Worm (Caenorhabditis elegans) whole organism, L3 larva: Measurements from ENCODE around the gene F10C2.7.

Experiments used
- R02D3.7 ChIP-seq: fragments of 150-350 bp; optimal IDR thresholded peaks from 2 replicates; lab custom pipeline; 2014; ENCODE audit warnings: missing biosample characterization, missing genetic modification characterization
- ZK546.5 ChIP-seq: sonication (generic microtip); optimal IDR thresholded peaks from 2 replicates; lab custom pipeline; 2017; ENCODE audit warnings: missing biosample characterization, missing genetic modification characterization
- aly-2 ChIP-seq: fragments of 150-350 bp; optimal IDR thresholded peaks from 2 replicates; lab custom pipeline; 2014; ENCODE audit warnings: missing biosample characterization, missing genetic modification characterization
- ama-1 ChIP-seq: fragments of 150-350 bp; optimal IDR thresholded peaks from 2 replicates; lab custom pipeline; 2018
- ceh-16 ChIP-seq: sonication (generic microtip); optimal IDR thresholded peaks from 2 replicates; lab custom pipeline; 2017; ENCODE audit warnings: missing biosample characterization, missing genetic modification characterization
- ceh-28 ChIP-seq: fragments of 150-350 bp; optimal IDR thresholded peaks from 2 replicates; lab custom pipeline; 2014; ENCODE audit warnings: missing biosample characterization, missing genetic modification reagents, missing genetic modification characterization
- daf-12 ChIP-seq: fragments of 150-350 bp; optimal IDR thresholded peaks from 2 replicates; lab custom pipeline; 2014; ENCODE audit warnings: missing biosample characterization, missing genetic modification reagents, missing genetic modification characterization
- egl-27 ChIP-seq: sonication (generic microtip); optimal IDR thresholded peaks from 4 replicates; lab custom pipeline; 2017; ENCODE audit warnings: missing biosample characterization, missing genetic modification reagents, missing genetic modification characterization
- egl-5 ChIP-seq: fragments of 150-350 bp; optimal IDR thresholded peaks from 2 replicates; lab custom pipeline; 2017; ENCODE audit warnings: missing biosample characterization, missing genetic modification reagents, missing genetic modification characterization, inconsistent platforms
- elt-1 ChIP-seq: fragments of 150-350 bp; optimal IDR thresholded peaks from 2 replicates; lab custom pipeline; 2014; ENCODE audit warnings: missing biosample characterization, missing genetic modification characterization
- eor-1 ChIP-seq, 2 experiments: fragments of 150-350 bp; optimal IDR thresholded peaks; 2 replicates each; lab custom pipeline; 2014 to 2018; ENCODE audit warnings: missing biosample characterization in 2 of 2, missing genetic modification characterization in 2 of 2
- fkh-10 ChIP-seq: sonication (generic microtip); optimal IDR thresholded peaks from 2 replicates; lab custom pipeline; 2017; ENCODE audit warnings: missing biosample characterization, missing genetic modification reagents, missing genetic modification characterization
- fkh-2 ChIP-seq: fragments of 150-350 bp; optimal IDR thresholded peaks from 2 replicates; lab custom pipeline; 2014; ENCODE audit warnings: missing biosample characterization, missing genetic modification reagents, missing genetic modification characterization
- fos-1 ChIP-seq: fragments of 150-350 bp; optimal IDR thresholded peaks from 2 replicates; lab custom pipeline; 2014; ENCODE audit warnings: missing biosample characterization, missing genetic modification characterization
- hmg-11 ChIP-seq: sonication (generic microtip); optimal IDR thresholded peaks from 2 replicates; lab custom pipeline; 2016; ENCODE audit warnings: missing genetic modification characterization, missing compliant biosample characterization
- jun-1 ChIP-seq: fragments of 150-350 bp; optimal IDR thresholded peaks from 2 replicates; lab custom pipeline; 2014; ENCODE audit warnings: missing biosample characterization, missing genetic modification reagents, missing genetic modification characterization
- lin-15B ChIP-seq: fragments of 150-350 bp; optimal IDR thresholded peaks from 2 replicates; lab custom pipeline; 2014; ENCODE audit warnings: missing biosample characterization, missing genetic modification characterization
- lin-39 ChIP-seq: fragments of 150-350 bp; optimal IDR thresholded peaks from 2 replicates; lab custom pipeline; 2018; ENCODE audit warnings: missing biosample characterization, missing genetic modification reagents, missing genetic modification characterization
- lsy-12 ChIP-seq: sonication (generic microtip); optimal IDR thresholded peaks from 2 replicates; lab custom pipeline; 2016; ENCODE audit warnings: mild to moderate bottlenecking, missing genetic modification characterization, missing compliant biosample characterization
- mdl-1 ChIP-seq: fragments of 150-350 bp; optimal IDR thresholded peaks from 2 replicates; lab custom pipeline; 2014; ENCODE audit warnings: missing biosample characterization, missing genetic modification characterization
- mml-1 ChIP-seq: fragments of 150-350 bp; sonication (generic microtip); optimal IDR thresholded peaks from 3 replicates; lab custom pipeline; 2014; ENCODE audit warnings: missing biosample characterization, missing genetic modification characterization
- nfya-1 ChIP-seq: sonication (generic microtip); optimal IDR thresholded peaks from 2 replicates; lab custom pipeline; 2017; ENCODE audit warnings: missing genetic modification characterization, mild to moderate bottlenecking, missing compliant biosample characterization, antibody characterized with exemption, moderate library complexity; ENCODE audit not compliant: insufficient read depth
- nhr-11 ChIP-seq: fragments of 150-350 bp; optimal IDR thresholded peaks from 2 replicates; lab custom pipeline; 2014; ENCODE audit warnings: missing biosample characterization, missing genetic modification characterization
- nhr-12 ChIP-seq: fragments of 150-350 bp; optimal IDR thresholded peaks from 2 replicates; lab custom pipeline; 2014; ENCODE audit warnings: missing biosample characterization, missing genetic modification characterization
- nhr-23 ChIP-seq: fragments of 150-350 bp; optimal IDR thresholded peaks from 2 replicates; lab custom pipeline; 2014; ENCODE audit warnings: missing biosample characterization, missing genetic modification reagents, missing genetic modification characterization
- nhr-237 ChIP-seq: fragments of 150-350 bp; optimal IDR thresholded peaks from 2 replicates; lab custom pipeline; 2014; ENCODE audit warnings: missing biosample characterization, missing genetic modification characterization
- nhr-67 ChIP-seq: fragments of 150-350 bp; optimal IDR thresholded peaks from 2 replicates; lab custom pipeline; 2014; ENCODE audit warnings: missing biosample characterization, missing genetic modification characterization
- nhr-76 ChIP-seq: fragments of 150-350 bp; sonication (generic microtip); optimal IDR thresholded peaks from 5 replicates; lab custom pipeline; 2014; ENCODE audit warnings: missing biosample characterization, missing genetic modification characterization
- pqm-1 ChIP-seq: fragments of 150-350 bp; optimal IDR thresholded peaks from 2 replicates; lab custom pipeline; 2017; ENCODE audit warnings: missing biosample characterization, missing genetic modification characterization, inconsistent platforms
- sea-2 ChIP-seq: fragments of 150-350 bp; sonication (generic microtip); optimal IDR thresholded peaks from 4 replicates; lab custom pipeline; 2014; ENCODE audit warnings: missing biosample characterization, missing genetic modification reagents, missing genetic modification characterization
- skn-1 ChIP-seq: fragments of 150-350 bp; optimal IDR thresholded peaks from 2 replicates; lab custom pipeline; 2014; ENCODE audit warnings: missing biosample characterization, missing genetic modification characterization
- snpc-4 ChIP-seq: fragments of 150-350 bp; optimal IDR thresholded peaks from 2 replicates; lab custom pipeline; 2014; ENCODE audit warnings: missing biosample characterization, missing genetic modification characterization
- tbx-2 ChIP-seq: sonication (generic microtip); optimal IDR thresholded peaks from 2 replicates; lab custom pipeline; 2016; ENCODE audit warnings: mild to moderate bottlenecking, missing genetic modification characterization, missing compliant biosample characterization
- unc-39 ChIP-seq: sonication (generic microtip); optimal IDR thresholded peaks from 4 replicates; lab custom pipeline; 2017; ENCODE audit warnings: missing biosample characterization, missing genetic modification characterization
- unc-62 ChIP-seq: fragments of 150-350 bp; sonication (generic microtip); optimal IDR thresholded peaks from 4 replicates; lab custom pipeline; 2014; ENCODE audit warnings: missing biosample characterization, missing genetic modification reagents, missing genetic modification characterization
- zag-1 ChIP-seq: fragments of 150-350 bp; optimal IDR thresholded peaks from 2 replicates; lab custom pipeline; 2014; ENCODE audit warnings: missing biosample characterization, missing genetic modification characterization
- ztf-11 ChIP-seq: fragments of 150-350 bp; optimal IDR thresholded peaks from 2 replicates; lab custom pipeline; 2014; ENCODE audit warnings: missing biosample characterization, missing genetic modification characterization
- ztf-4 ChIP-seq: fragments of 150-350 bp; optimal IDR thresholded peaks from 2 replicates; lab custom pipeline; 2014; ENCODE audit warnings: missing biosample characterization, missing genetic modification characterization

The F10C2.7 gene

ce11 chrV:12028151-12028550 is 25.5 kb upstream of the F10C2.7 start:
- TF ChIP-seq sea-2 (GFP tag; lab: Kevin White, UChicago) = no peak
- no peak for TF ChIP-seq nhr-11 (tag; lab: Kevin White, UChicago)
- TF ChIP-seq ztf-11 = no peak
- no peak for TF ChIP-seq jun-1 (tag; lab: Kevin White, UChicago)
- TF ChIP-seq daf-12 (tag; lab: Kevin White, UChicago) = no peak
- TF ChIP-seq zag-1 = no peak
- TF ChIP-seq nhr-76 (tag; lab: Kevin White, UChicago) = no peak
- TF ChIP-seq aly-2 (tag; lab: Kevin White, UChicago) = no peak
- no peak for TF ChIP-seq unc-39 (tag; lab: Kevin White, UChicago)
- TF ChIP-seq nhr-67 (tag; lab: Kevin White, UChicago) = no peak
- no peak for TF ChIP-seq ZK546.5 (tag; lab: Kevin White, UChicago)
- TF ChIP-seq, all 47 proteins: peak for 0

- no peak for TF ChIP-seq hmg-11 (tag; lab: Kevin White, UChicago)
- no peak for TF ChIP-seq ZK546.5 (tag; lab: Kevin White, UChicago)
- no peak for TF ChIP-seq nhr-67 (tag; lab: Kevin White, UChicago)
Measured at ce11 chrV:12032060-12032459, 21.6 kb upstream of the F10C2.7 start, which contains the start of gene pkc-1. pkc-1 (minus strand) TSS chrV:12032160.

ce11 chrV:12033841-12034240 is 19.9 kb upstream of the F10C2.7 start:
- no peak for TF ChIP-seq ZK546.5 (tag; lab: Kevin White, UChicago)

- no peak for TF ChIP-seq egl-27 (tag; lab: Kevin White, UChicago)
- no peak for TF ChIP-seq R02D3.7 (tag; lab: Kevin White, UChicago)
- TF ChIP-seq hmg-11 (tag; lab: Kevin White, UChicago) = no peak
- no peak for TF ChIP-seq tbx-2 (tag; lab: Kevin White, UChicago)
- no peak for TF ChIP-seq eor-1 (tag; optimal IDR thresholded peaks at IDR 0.05; lab: Kevin White, UChicago)
- TF ChIP-seq nhr-11 (tag; lab: Kevin White, UChicago) = no peak
- TF ChIP-seq fkh-10 (GFP tag; lab: Kevin White, UChicago) = no peak
- no peak for TF ChIP-seq ama-1 (lab: Kevin White, UChicago)
- no peak for TF ChIP-seq elt-1 (tag; lab: Kevin White, UChicago)
- no peak for TF ChIP-seq ceh-16 (tag; lab: Kevin White, UChicago)
- no peak for TF ChIP-seq skn-1 (tag; lab: Kevin White, UChicago)
- TF ChIP-seq ZK546.5 (tag; lab: Kevin White, UChicago) = no peak
- TF ChIP-seq fkh-2 (tag; lab: Kevin White, UChicago) = no peak
- TF ChIP-seq mml-1 (tag; lab: Kevin White, UChicago) = no peak
- TF ChIP-seq daf-12 (tag; lab: Kevin White, UChicago) = no peak
- TF ChIP-seq nfya-1 (tag; lab: Kevin White, UChicago) = no peak
- TF ChIP-seq ztf-4 = no peak
- no peak for TF ChIP-seq nhr-12 (tag; lab: Kevin White, UChicago)
- TF ChIP-seq unc-39 (tag; lab: Kevin White, UChicago) = no peak
Measured at ce11 chrV:12036129-12036528, 17.6 kb upstream of the F10C2.7 start.

- no peak for TF ChIP-seq egl-27 (tag; lab: Kevin White, UChicago)
- no peak for TF ChIP-seq skn-1 (tag; lab: Kevin White, UChicago)
- no peak for TF ChIP-seq egl-5
- peak; percentile 31 for TF ChIP-seq ama-1 (lab: Kevin White, UChicago)
- no peak for TF ChIP-seq nhr-237 (tag; lab: Kevin White, UChicago)
Measured at ce11 chrV:12037889-12038288, 15.8 kb upstream of the F10C2.7 start.

- TF ChIP-seq ceh-28 (no peak), pqm-1 (no peak), nhr-23 (tag; lab: Kevin White, UChicago) (no peak), lin-15B (tag; lab: Kevin White, UChicago) (peak; percentile 15), snpc-4 (peak; percentile 1), ztf-4 (no peak), lin-39 (tag; lab: Kevin White, UChicago) (no peak), unc-62 (no peak), eor-1 (tag; optimal IDR thresholded peaks at IDR 0.05; lab: Kevin White, UChicago) (no peak), mdl-1 (tag; lab: Kevin White, UChicago) (no peak), nfya-1 (tag; lab: Kevin White, UChicago) (peak; percentile 29), zag-1 (no peak), lsy-12 (tag; lab: Kevin White, UChicago) (peak; percentile 34), fos-1 (tag; lab: Kevin White, UChicago) (no peak)
- TF ChIP-seq, all 47 proteins: peak for 4
Measured at ce11 chrV:12038317-12038716, 15.4 kb upstream of the F10C2.7 start.
